Worm (Caenorhabditis elegans): ENCODE results near the gene Y39E4B.13.
A peak's percentile ranks its signal among the peaks of the same experiment; 100 is the strongest.

Gene Y39E4B.13

DNA sequence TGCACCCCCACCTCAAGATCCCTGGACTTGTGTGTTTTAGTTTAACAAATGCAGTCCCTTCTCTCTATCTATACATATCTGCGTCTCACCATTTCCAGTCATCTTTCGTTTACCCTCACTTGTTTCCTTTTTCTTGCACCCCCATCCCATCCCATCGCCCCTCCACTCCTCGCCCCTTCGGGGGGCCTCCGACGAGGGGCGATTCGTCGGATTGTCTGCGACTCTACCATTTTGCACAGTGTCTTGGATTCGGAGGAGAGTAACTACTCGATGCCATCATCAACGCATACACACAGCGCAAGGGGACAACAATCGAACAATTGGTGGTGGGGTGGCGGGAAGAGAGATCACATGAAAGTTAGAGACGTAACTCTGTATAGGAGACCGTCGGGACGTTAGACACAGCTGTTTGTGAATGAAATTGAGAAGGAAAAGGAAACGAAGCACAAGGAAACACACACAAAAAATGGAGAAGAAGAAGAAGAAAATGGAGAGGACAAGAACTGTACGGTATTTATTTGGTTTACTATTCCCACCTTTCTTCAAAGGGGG, 28.4 kb upstream of the Y39E4B.13 start (continued):
- no peak for TF ChIP-seq ccch-3 (GFP tag; optimal IDR thresholded peaks at IDR 0.05)
- no peak for TF ChIP-seq rpc-1 (optimal IDR thresholded peaks at IDR 0.05)
- no peak for TF ChIP-seq rpc-1 (tag; optimal IDR thresholded peaks at IDR 0.05)
- no peak for TF ChIP-seq tbx-9 (tag; optimal IDR thresholded peaks at IDR 0.05; ENCODE audit: borderline replicate concordance)
- TF ChIP-seq F55B11.4 (tag; optimal IDR thresholded peaks at IDR 0.05; ENCODE audit: borderline replicate concordance, insufficient read depth), result no peak
- peak; percentile 34 for TF ChIP-seq ztf-3 (GFP tag; optimal IDR thresholded peaks at IDR 0.05)
- TF ChIP-seq lsl-1 (GFP tag; optimal IDR thresholded peaks at IDR 0.05), result no peak
- peak; percentile 91 for TF ChIP-seq hmg-1.2 (GFP tag; IDR thresholded peaks at IDR 0.05)
- TF ChIP-seq lin-35 (GFP tag; optimal IDR thresholded peaks at IDR 0.05), result peak in 1 of 3 experiments; percentile 70
- no peak for TF ChIP-seq hlh-12 (tag; optimal IDR thresholded peaks at IDR 0.05)
- TF ChIP-seq ekl-4 (GFP tag; IDR thresholded peaks at IDR 0.05), result peak; percentile 52; the same call in 1 of the 2 replicates
- peak; percentile 56 for TF ChIP-seq dox-1 (GFP tag; IDR thresholded peaks at IDR 0.05)
- no peak for TF ChIP-seq sdz-38 (tag; optimal IDR thresholded peaks at IDR 0.05)
- TF ChIP-seq F37B4.10 (GFP tag; IDR thresholded peaks at IDR 0.05), result no peak
- no peak for TF ChIP-seq Y53F4B.3 (GFP tag; IDR thresholded peaks at IDR 0.05)
- TF ChIP-seq fkh-3 (tag; optimal IDR thresholded peaks at IDR 0.05), result no peak
- TF ChIP-seq unc-62 (GFP tag; optimal IDR thresholded peaks at IDR 0.05), result no peak
- peak; percentile 79 for TF ChIP-seq madf-3 (GFP tag; IDR thresholded peaks at IDR 0.05)
- TF ChIP-seq hrde-1 (tag; optimal IDR thresholded peaks at IDR 0.05; ENCODE audit: borderline replicate concordance), result no peak
- peak; percentile 54; the same call in 1 of the 2 replicates for TF ChIP-seq lir-1 (GFP tag; conservative IDR thresholded peaks at IDR 0.05)
- TF ChIP-seq B0035.1 (tag; optimal IDR thresholded peaks at IDR 0.05), result peak; percentile 65
- no peak for TF ChIP-seq F57A8.1 (GFP tag; optimal IDR thresholded peaks at IDR 0.05)
- no peak for TF ChIP-seq F10E7.11 (tag; optimal IDR thresholded peaks at IDR 0.05)
- TF ChIP-seq pha-4 (tag; optimal IDR thresholded peaks at IDR 0.05), result peak; percentile 22
- TF ChIP-seq F23B12.7 (tag; optimal IDR thresholded peaks at IDR 0.05; ENCODE audit: insufficient read depth), result no peak
- no peak for TF ChIP-seq Y95B8A.8 (GFP tag; IDR thresholded peaks at IDR 0.05)
- no peak for TF ChIP-seq madf-6 (GFP tag; IDR thresholded peaks at IDR 0.05)
- TF ChIP-seq chd-7 (tag; optimal IDR thresholded peaks at IDR 0.05), result peak; percentile 81
- TF ChIP-seq D2030.7 (GFP tag; IDR thresholded peaks at IDR 0.05), result no peak
- TF ChIP-seq nhr-80 (tag; optimal IDR thresholded peaks at IDR 0.05), result peak; percentile 16
- no peak for TF ChIP-seq ztf-25 (GFP tag; IDR thresholded peaks at IDR 0.05)
- TF ChIP-seq ceh-58 (GFP tag; IDR thresholded peaks at IDR 0.05), result no peak
- peak; percentile 95 for TF ChIP-seq zfh-2 (GFP tag; conservative IDR thresholded peaks at IDR 0.05)
- peak; percentile 84 for TF ChIP-seq rcor-1 (GFP tag; IDR thresholded peaks at IDR 0.05)
- no peak for TF ChIP-seq nfya-2 (GFP tag; IDR thresholded peaks at IDR 0.05)
- TF ChIP-seq ztf-26 (tag; optimal IDR thresholded peaks at IDR 0.05), result peak; percentile 31
- peak; percentile 82 for TF ChIP-seq somi-1 (GFP tag; optimal IDR thresholded peaks at IDR 0.05)
- peak; percentile 30 for TF ChIP-seq ZK185.1 (tag; optimal IDR thresholded peaks at IDR 0.05; ENCODE audit: poor library complexity, severe bottlenecking)
- no peak for TF ChIP-seq C17E4.6 (GFP tag; IDR thresholded peaks at IDR 0.05)
- TF ChIP-seq snpc-1.1 (tag; optimal IDR thresholded peaks at IDR 0.05; ENCODE audit: insufficient read depth), result peak; percentile 10
- peak; percentile 16 for TF ChIP-seq sptf-2 (GFP tag; optimal IDR thresholded peaks at IDR 0.05)
- no peak for TF ChIP-seq ceh-91 (GFP tag; IDR thresholded peaks at IDR 0.05)
- TF ChIP-seq tlf-1 (GFP tag; optimal IDR thresholded peaks at IDR 0.05), result no peak
- no peak for TF ChIP-seq zim-3 (tag; optimal IDR thresholded peaks at IDR 0.05)
- 0 out of 2 replicates have a peak, but pooled peaks have one; percentile 58 for TF ChIP-seq let-526 (GFP tag; IDR thresholded peaks at IDR 0.05)
- TF ChIP-seq dpl-1 (GFP tag; optimal IDR thresholded peaks at IDR 0.05), result no peak
- TF ChIP-seq efl-1 (GFP tag; optimal IDR thresholded peaks at IDR 0.05), result no peak
- peak; percentile 30 for TF ChIP-seq mel-28 (tag; optimal IDR thresholded peaks at IDR 0.05; ENCODE audit: borderline replicate concordance)
- TF ChIP-seq repo-1 (tag; optimal IDR thresholded peaks at IDR 0.05), result no peak

Measured in whole organism, young adult.